Worm (Caenorhabditis elegans) whole organism, L4 larva: ENCODE measurements around the gene rps-18.

Source experiments
- ZK546.5 ChIP-seq, 2 experiments: sonication (generic microtip); optimal IDR thresholded peaks; 2 replicates each; lab custom pipeline; 2017; ENCODE audit warnings: missing biosample characterization in 2 of 2, missing genetic modification characterization in 2 of 2
- aly-2 ChIP-seq: sonication (generic microtip); optimal IDR thresholded peaks from 2 replicates; lab custom pipeline; 2018; ENCODE audit warnings: missing biosample characterization, missing genetic modification characterization
- ama-1 ChIP-seq: fragments of 150-350 bp; optimal IDR thresholded peaks from 2 replicates; lab custom pipeline; 2014; ENCODE audit warnings: inconsistent platforms, mixed read lengths
- attf-4 ChIP-seq: sonication (generic microtip); optimal IDR thresholded peaks from 3 replicates; lab custom pipeline; 2017; ENCODE audit warnings: missing biosample characterization, missing genetic modification characterization
- ceh-20 ChIP-seq: fragments of 200-800 bp; sonication (Bioruptor generic); IDR thresholded peaks from 2 replicates; pipeline ENCODE4 v1.3.6; 2022; ENCODE audit warnings: missing genetic modification reagents, missing genetic modification characterization, missing compliant biosample characterization
- dmd-6 ChIP-seq: fragments of 200-800 bp; sonication (Bioruptor generic); IDR thresholded peaks from 2 replicates; pipeline ENCODE4 v1.3.6; 2022; ENCODE audit warnings: missing genetic modification reagents, missing genetic modification characterization, missing compliant biosample characterization
- gei-8 ChIP-seq: fragments of 200-800 bp; sonication (Bioruptor generic); optimal IDR thresholded peaks from 2 replicates; lab custom pipeline; 2018; ENCODE audit warnings: mild to moderate bottlenecking, missing genetic modification characterization, missing compliant biosample characterization
- hlh-30 ChIP-seq: sonication (generic microtip); optimal IDR thresholded peaks from 2 replicates; lab custom pipeline; 2017; ENCODE audit warnings: antibody characterized with exemption, mild to moderate bottlenecking, missing genetic modification characterization, missing compliant biosample characterization; ENCODE audit not compliant: insufficient read depth
- lin-13 ChIP-seq: fragments of 150-350 bp; optimal IDR thresholded peaks from 2 replicates; lab custom pipeline; 2014; ENCODE audit warnings: missing biosample characterization, missing genetic modification reagents, missing genetic modification characterization
- mep-1 ChIP-seq: fragments of 150-350 bp; sonication (generic microtip); optimal IDR thresholded peaks from 3 replicates; lab custom pipeline; 2014; ENCODE audit warnings: missing biosample characterization, missing genetic modification characterization
- mes-2 ChIP-seq: sonication (generic microtip); optimal IDR thresholded peaks from 2 replicates; lab custom pipeline; 2016; ENCODE audit warnings: missing genotype, mild to moderate bottlenecking, missing genetic modification characterization, missing compliant biosample characterization; ENCODE audit not compliant: poor library complexity, severe bottlenecking
- mxl-2 ChIP-seq: fragments of 200-800 bp; sonication (Bioruptor generic); conservative IDR thresholded peaks from 2 replicates; pipeline ENCODE4 v1.3.6; 2022; ENCODE audit warnings: missing genetic modification reagents, missing genetic modification characterization, missing compliant biosample characterization
- nhr-25 ChIP-seq: sonication (generic microtip); optimal IDR thresholded peaks from 2 replicates; lab custom pipeline; 2017; ENCODE audit warnings: missing genetic modification characterization, mild to moderate bottlenecking, missing compliant biosample characterization, antibody characterized with exemption, moderate library complexity, borderline replicate concordance; ENCODE audit not compliant: insufficient read depth
- skn-1 ChIP-seq: fragments of 150-350 bp; optimal IDR thresholded peaks from 2 replicates; lab custom pipeline; 2014; ENCODE audit warnings: missing biosample characterization, missing genetic modification characterization

- TF ChIP-seq ama-1 (lab: Kevin White, UChicago) = no peak
- TF ChIP-seq mep-1 (tag; lab: Kevin White, UChicago) = no peak
- no peak for TF ChIP-seq attf-4 (tag; lab: Kevin White, UChicago)
- TF ChIP-seq ceh-20 (GFP tag; lab: Robert Waterston, UW) = no peak
- no peak for TF ChIP-seq hlh-30
- TF ChIP-seq lin-13 = no peak
- TF ChIP-seq skn-1 (tag; lab: Kevin White, UChicago) = no peak
- no peak for TF ChIP-seq aly-2
- no peak for TF ChIP-seq nhr-25 (tag; lab: Kevin White, UChicago)
- TF ChIP-seq mes-2 (tag; lab: Kevin White, UChicago) = no peak
- no peak for TF ChIP-seq ZK546.5 (tag; optimal IDR thresholded peaks at IDR 0.05; lab: Kevin White, UChicago)
- no peak for TF ChIP-seq gei-8
- TF ChIP-seq mxl-2 (GFP tag; lab: Robert Waterston, UW) = no peak
- no peak for TF ChIP-seq dmd-6 (GFP tag; lab: Robert Waterston, UW)
Observed at ce11 chrIV:14781537-14781936, 43.9 kb upstream of the rps-18 start, which contains the start of gene Y57G11C.8.
